Fruit fly (Drosophila melanogaster) whole organism, prepupa: Measurements from ENCODE around the gene Polr3A.

Source experiments
- Blimp-1 ChIP-seq: fragments of 200-800 bp; sonication (Bioruptor generic); optimal IDR thresholded peaks from 3 replicates; lab custom pipeline; 2017; ENCODE audit warnings: missing biosample characterization, missing genetic modification characterization, mild to moderate bottlenecking, moderate library complexity, missing genetic modification reagents
- CG11902 ChIP-seq: fragments of 200-800 bp; sonication (Bioruptor generic); optimal IDR thresholded peaks from 3 replicates; lab custom pipeline; 2016; ENCODE audit warnings: missing biosample characterization, missing genetic modification characterization
- CG15336 ChIP-seq: fragments of 200-800 bp; sonication (Bioruptor generic); IDR thresholded peaks from 2 replicates; pipeline ENCODE4 v1.3.6; 2022; ENCODE audit warnings: missing biosample characterization, missing genetic modification characterization
- CG1621 ChIP-seq: fragments of 200-800 bp; sonication (Bioruptor generic); optimal IDR thresholded peaks from 3 replicates; lab custom pipeline; 2018; ENCODE audit warnings: missing biosample characterization, mild to moderate bottlenecking, missing genetic modification characterization
- CG16779 ChIP-seq: fragments of 200-800 bp; sonication (Bioruptor generic); optimal IDR thresholded peaks from 3 replicates; lab custom pipeline; 2017; ENCODE audit warnings: missing biosample characterization, mild to moderate bottlenecking, missing genetic modification characterization
- CG3032 ChIP-seq: fragments of 200-800 bp; optimal IDR thresholded peaks from 2 replicates; lab custom pipeline; 2019; ENCODE audit warnings: missing biosample characterization, mild to moderate bottlenecking, missing genetic modification characterization, moderate library complexity
- CG31627 ChIP-seq: fragments of 200-800 bp; sonication (Bioruptor generic); optimal IDR thresholded peaks from 3 replicates; lab custom pipeline; 2016; ENCODE audit warnings: missing biosample characterization, missing genetic modification characterization
- CG32006 ChIP-seq: fragments of 200-800 bp; sonication (Bioruptor generic); optimal IDR thresholded peaks from 3 replicates; lab custom pipeline; 2017; ENCODE audit warnings: missing biosample characterization, mild to moderate bottlenecking, missing genetic modification characterization
- CG4318 ChIP-seq: fragments of 200-800 bp; sonication (Bioruptor generic); optimal IDR thresholded peaks from 3 replicates; lab custom pipeline; 2017; ENCODE audit warnings: missing biosample characterization, mild to moderate bottlenecking, missing genetic modification characterization
- CG6276 ChIP-seq: fragments of 200-800 bp; sonication (Bioruptor generic); optimal IDR thresholded peaks from 2 replicates; lab custom pipeline; 2017; ENCODE audit warnings: missing biosample characterization, mild to moderate bottlenecking, missing genetic modification characterization
- CG6792 ChIP-seq: fragments of 200-800 bp; sonication (Bioruptor generic); optimal IDR thresholded peaks from 3 replicates; lab custom pipeline; 2016; ENCODE audit warnings: missing biosample characterization, missing genetic modification characterization
- CG6854 ChIP-seq: fragments of 200-800 bp; sonication (Bioruptor generic); optimal IDR thresholded peaks from 2 replicates; lab custom pipeline; 2017; ENCODE audit warnings: missing biosample characterization, mild to moderate bottlenecking, missing genetic modification characterization
- CG8119 ChIP-seq: fragments of 200-800 bp; sonication (Bioruptor generic); IDR thresholded peaks from 3 replicates; pipeline ENCODE4 v1.3.6; 2022; ENCODE audit warnings: missing biosample characterization, missing genetic modification characterization
- CG8319 ChIP-seq: fragments of 200-800 bp; sonication (Bioruptor generic); optimal IDR thresholded peaks from 3 replicates; lab custom pipeline; 2016; ENCODE audit warnings: missing biosample characterization, missing genetic modification characterization
- CG8632 ChIP-seq: fragments of 200-800 bp; sonication (Bioruptor generic); optimal IDR thresholded peaks from 3 replicates; lab custom pipeline; 2016; ENCODE audit warnings: missing biosample characterization, missing genetic modification characterization
- CG9139 ChIP-seq: fragments of 200-800 bp; sonication (Bioruptor generic); optimal IDR thresholded peaks from 3 replicates; lab custom pipeline; 2017; ENCODE audit warnings: missing biosample characterization, mild to moderate bottlenecking, missing genetic modification characterization
- Eip78C ChIP-seq: fragments of 200-800 bp; sonication (Bioruptor generic); peaks from one replicate; lab custom pipeline; 2016; ENCODE audit warnings: missing biosample characterization, missing genetic modification characterization
- Ets96B ChIP-seq: fragments of 200-800 bp; optimal IDR thresholded peaks from 2 replicates; lab custom pipeline; 2019; ENCODE audit warnings: missing biosample characterization, mild to moderate bottlenecking, missing genetic modification characterization, moderate library complexity
- Gug ChIP-seq: fragments of 200-800 bp; sonication (Bioruptor generic); IDR thresholded peaks from 2 replicates; pipeline ENCODE4 v1.3.6; 2022; ENCODE audit warnings: missing biosample characterization, missing genetic modification characterization
- Hr39 ChIP-seq: fragments of 200-800 bp; sonication (Bioruptor generic); optimal IDR thresholded peaks from 2 replicates; lab custom pipeline; 2016; ENCODE audit warnings: missing biosample characterization, missing genetic modification characterization
- Lpt ChIP-seq: fragments of 200-800 bp; sonication (Bioruptor generic); optimal IDR thresholded peaks from 3 replicates; lab custom pipeline; 2016; ENCODE audit warnings: missing biosample characterization, missing genetic modification characterization
- Smox ChIP-seq: fragments of 200-800 bp; sonication (Bioruptor generic); optimal IDR thresholded peaks from 3 replicates; lab custom pipeline; 2016; ENCODE audit warnings: missing biosample characterization, missing genetic modification characterization
- Sox14 ChIP-seq: fragments of 200-800 bp; sonication (Bioruptor generic); optimal IDR thresholded peaks from 3 replicates; lab custom pipeline; 2016; ENCODE audit warnings: missing biosample characterization, missing genetic modification characterization
- Sox15 ChIP-seq: fragments of 200-800 bp; sonication (Bioruptor generic); optimal IDR thresholded peaks from 3 replicates; lab custom pipeline; 2016; ENCODE audit warnings: missing biosample characterization, missing genetic modification characterization
- acj6 ChIP-seq: fragments of 200-800 bp; sonication (Bioruptor generic); optimal IDR thresholded peaks from 3 replicates; lab custom pipeline; 2016; ENCODE audit warnings: missing biosample characterization, missing genetic modification characterization
- cyc ChIP-seq: fragments of 200-800 bp; sonication (Bioruptor generic); optimal IDR thresholded peaks from 3 replicates; lab custom pipeline; 2016; ENCODE audit warnings: missing biosample characterization, missing genetic modification characterization
- dac ChIP-seq: fragments of 200-800 bp; sonication (Bioruptor generic); optimal IDR thresholded peaks from 2 replicates; lab custom pipeline; 2017; ENCODE audit warnings: missing biosample characterization, mild to moderate bottlenecking, missing genetic modification characterization
- eg ChIP-seq: fragments of 200-800 bp; sonication (Bioruptor generic); IDR thresholded peaks from 3 replicates; pipeline ENCODE4 v1.3.6; 2022; ENCODE audit warnings: missing biosample characterization, missing genetic modification characterization
- esn ChIP-seq: fragments of 200-800 bp; sonication (Bioruptor generic); optimal IDR thresholded peaks from 2 replicates; lab custom pipeline; 2016; ENCODE audit warnings: missing biosample characterization, mild to moderate bottlenecking, missing genetic modification characterization, moderate library complexity
- fd85E ChIP-seq: fragments of 200-800 bp; sonication (Bioruptor generic); optimal IDR thresholded peaks from 3 replicates; lab custom pipeline; 2016; ENCODE audit warnings: missing biosample characterization, missing genetic modification characterization
- fkh ChIP-seq: fragments of 200-800 bp; sonication (Bioruptor generic); optimal IDR thresholded peaks from 3 replicates; lab custom pipeline; 2017; ENCODE audit warnings: missing biosample characterization, mild to moderate bottlenecking, missing genetic modification characterization, moderate library complexity
- lz ChIP-seq: fragments of 200-800 bp; sonication (Bioruptor generic); optimal IDR thresholded peaks from 3 replicates; lab custom pipeline; 2016; ENCODE audit warnings: missing biosample characterization, missing genetic modification characterization
- net ChIP-seq: fragments of 200-800 bp; sonication (Bioruptor generic); optimal IDR thresholded peaks from 3 replicates; lab custom pipeline; 2016; ENCODE audit warnings: missing biosample characterization, missing genetic modification characterization
- pdm3 ChIP-seq: fragments of 200-800 bp; sonication (Bioruptor generic); optimal IDR thresholded peaks from 3 replicates; lab custom pipeline; 2016; ENCODE audit warnings: missing biosample characterization, missing genetic modification characterization
- salr ChIP-seq, 2 experiments: fragments of 200-800 bp; sonication (Bioruptor generic); optimal IDR thresholded peaks; 3 replicates each; lab custom pipeline; 2016 to 2018; ENCODE audit warnings: missing biosample characterization in 2 of 2, missing genetic modification characterization in 2 of 2, mild to moderate bottlenecking in 1 of 2
- spab ChIP-seq: fragments of 200-800 bp; sonication (Bioruptor generic); optimal IDR thresholded peaks from 2 replicates; lab custom pipeline; 2017; ENCODE audit warnings: missing biosample characterization, mild to moderate bottlenecking, missing genetic modification characterization, missing genetic modification reagents
- vri ChIP-seq: fragments of 200-800 bp; sonication (Bioruptor generic); optimal IDR thresholded peaks from 3 replicates; lab custom pipeline; 2016; ENCODE audit warnings: missing biosample characterization, mild to moderate bottlenecking, missing genetic modification characterization

The Polr3A gene

DNA sequence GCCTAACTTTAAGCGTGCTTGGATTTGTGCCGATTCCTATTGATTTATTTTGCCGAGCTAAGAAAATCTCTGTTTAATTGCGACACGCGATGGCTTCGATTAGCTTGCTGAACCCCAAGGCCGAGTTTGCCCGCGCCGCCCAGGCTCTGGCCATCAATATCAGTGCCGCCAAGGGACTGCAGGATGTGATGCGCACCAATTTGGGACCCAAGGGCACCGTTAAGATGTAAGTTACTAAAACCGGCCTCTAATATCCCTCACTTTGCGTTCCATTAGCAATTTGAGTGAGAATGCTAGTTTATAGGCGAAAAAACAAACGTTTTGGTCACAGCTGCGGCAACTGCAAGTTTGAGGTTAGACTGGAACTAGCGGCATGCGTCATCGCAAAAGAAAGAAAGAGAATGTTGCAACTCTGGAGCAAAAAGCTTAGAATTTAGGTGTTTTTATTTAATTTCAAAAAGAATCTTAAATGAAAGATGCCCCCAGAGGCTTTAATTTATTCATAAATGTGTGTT lies 16.0 kb upstream of the Polr3A start:
- no peak for TF ChIP-seq net (GFP tag; lab: Kevin White, UChicago)
- TF ChIP-seq CG11902 (GFP tag; lab: Kevin White, UChicago), result no peak
- no peak for TF ChIP-seq esn

- TF ChIP-seq fkh (GFP tag; lab: Kevin White, UChicago) (peak; percentile 90), CG6854 (GFP tag; lab: Kevin White, UChicago) (no peak), CG16779 (tag; lab: Kevin White, UChicago) (no peak), Blimp-1 (GFP tag; lab: Kevin White, UChicago) (peak; percentile 65), Sox14 (GFP tag; lab: Kevin White, UChicago) (no peak), CG15336 (GFP tag; lab: Robert Waterston, UW) (no peak), Eip78C (GFP tag; lab: Kevin White, UChicago) (peak; percentile 64), CG3032 (tag; lab: Kevin White, UChicago) (peak; percentile 6)
Measured at dm6 chrX:15748945-15749344, 13.8 kb upstream of the Polr3A start, which contains the start of gene Mvd. Mvd (plus strand) TSS chrX:15749166.

DNA sequence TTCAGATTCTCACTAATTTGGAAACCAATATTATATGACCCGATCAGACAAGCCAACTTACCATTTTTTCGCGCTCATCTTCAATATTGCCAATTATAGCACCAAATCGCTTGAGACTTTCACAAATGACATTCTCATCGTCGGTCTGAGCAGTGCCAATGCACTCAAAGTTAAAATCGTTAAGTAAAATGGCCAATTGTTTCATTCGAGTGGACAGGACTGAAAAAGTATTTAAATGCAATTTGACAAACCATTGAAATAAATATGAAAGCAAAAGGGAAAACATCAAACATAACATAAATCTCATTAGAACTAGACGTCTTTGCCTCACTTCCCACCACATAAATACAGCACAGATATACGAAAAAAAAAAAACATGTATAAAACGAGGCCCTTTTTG lies 6.7 kb upstream of the Polr3A start, which contains the start of gene CG8260:
TSS of gene CG8260 (plus strand) at position 301 of the 400 bp plus-strand sequence.
- TF ChIP-seq Hr39 (GFP tag; lab: Kevin White, UChicago) (no peak), CG16779 (tag; lab: Kevin White, UChicago) (no peak), salr (GFP tag; optimal IDR thresholded peaks at IDR 0.05; lab: Kevin White, UChicago) (no peak), fkh (GFP tag; lab: Kevin White, UChicago) (no peak), Gug (GFP tag; lab: Robert Waterston, UW) (no peak), Smox (no peak), cyc (no peak), CG32006 (no peak), spab (GFP tag; lab: Kevin White, UChicago) (no peak), pdm3 (no peak), fd85E (no peak), esn (no peak), CG8119 (GFP tag; lab: Robert Waterston, UW) (no peak)
- TF ChIP-seq, all 60 proteins: peak for 0

DNA sequence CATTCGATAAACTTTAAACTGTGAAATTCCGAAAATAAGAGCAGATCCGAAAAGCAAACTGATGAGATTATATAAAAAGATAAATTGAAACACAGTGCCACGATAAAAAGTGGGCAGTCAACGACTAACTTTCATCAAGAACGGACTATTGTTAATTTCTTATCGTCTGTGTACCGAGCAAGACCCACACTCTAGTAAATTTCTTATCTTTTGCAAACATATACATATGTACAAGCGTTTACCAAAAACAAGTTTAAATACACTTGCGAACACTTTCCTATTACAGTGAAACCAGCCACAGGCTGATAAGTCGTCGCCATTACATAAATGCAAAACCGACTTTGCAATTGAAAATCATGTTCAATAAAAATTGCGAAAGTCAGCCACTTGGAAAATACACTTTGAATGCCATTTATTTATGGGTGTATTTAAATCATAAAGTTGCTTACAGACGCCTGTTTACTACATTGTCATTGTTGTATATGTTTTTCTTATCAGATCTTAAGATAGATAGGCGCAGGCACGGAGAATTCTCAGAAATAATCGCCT lies 4.0 kb upstream of the Polr3A start:
- TF ChIP-seq CG15336 (GFP tag; lab: Robert Waterston, UW), result no peak
- peak; percentile 50 for TF ChIP-seq fkh (GFP tag; lab: Kevin White, UChicago)
- no peak for TF ChIP-seq CG8632 (GFP tag; lab: Kevin White, UChicago)
- no peak for TF ChIP-seq CG6854 (GFP tag; lab: Kevin White, UChicago)
- no peak for TF ChIP-seq CG8319
- no peak for TF ChIP-seq Sox14 (GFP tag; lab: Kevin White, UChicago)
- no peak for TF ChIP-seq lz
- peak; percentile 20 for TF ChIP-seq Eip78C (GFP tag; lab: Kevin White, UChicago)
- no peak for TF ChIP-seq Ets96B (tag; lab: Kevin White, UChicago)
- no peak for TF ChIP-seq CG1621
- TF ChIP-seq Smox, result no peak
- peak; percentile 37 for TF ChIP-seq vri (GFP tag; lab: Kevin White, UChicago)
- TF ChIP-seq net (GFP tag; lab: Kevin White, UChicago), result no peak
- no peak for TF ChIP-seq spab (GFP tag; lab: Kevin White, UChicago)
- TF ChIP-seq Sox15, result no peak
- TF ChIP-seq fd85E, result no peak
- TF ChIP-seq cyc, result no peak

- TF ChIP-seq acj6 (GFP tag; lab: Kevin White, UChicago) (no peak), dac (GFP tag; lab: Kevin White, UChicago) (no peak), eg (GFP tag; lab: Robert Waterston, UW) (no peak), vri (GFP tag; lab: Kevin White, UChicago) (no peak), spab (GFP tag; lab: Kevin White, UChicago) (no peak), CG6276 (no peak), Lpt (GFP tag; lab: Kevin White, UChicago) (no peak), CG9139 (GFP tag; lab: Kevin White, UChicago) (no peak), CG6792 (no peak), CG8119 (GFP tag; lab: Robert Waterston, UW) (no peak), CG4318 (GFP tag; lab: Kevin White, UChicago) (no peak), CG31627 (GFP tag; lab: Kevin White, UChicago) (no peak)
Measured at dm6 chrX:15759752-15760446, 2.9 kb upstream of the Polr3A start.
